Fruit fly (Drosophila melanogaster) whole organism, embryonic: ENCODE results near the gene CG32192.

Experiments used
- CG8924 ChIP-seq: fragments of 200-800 bp; optimal IDR thresholded peaks from 3 replicates; lab custom pipeline; 2019; ENCODE audit warnings: missing biosample characterization, mild to moderate bottlenecking, missing genetic modification characterization, moderate library complexity
- CG9876 ChIP-seq: fragments of 200-800 bp; sonication (Bioruptor generic); optimal IDR thresholded peaks from 2 replicates; lab custom pipeline; 2016; ENCODE audit warnings: missing biosample characterization, missing genetic modification characterization
- Dbx ChIP-seq: fragments of 200-800 bp; sonication (Bioruptor generic); IDR thresholded peaks from 3 replicates; pipeline ENCODE4 v1.3.6; 2022; ENCODE audit warnings: missing biosample characterization, missing genetic modification characterization
- Oaz ChIP-seq: fragments of 200-800 bp; sonication (Bioruptor generic); IDR thresholded peaks from 2 replicates; pipeline ENCODE4 v1.3.6; 2022; ENCODE audit warnings: missing biosample characterization, missing genetic modification characterization
- Ptx1 ChIP-seq: fragments of 200-800 bp; sonication (Bioruptor generic); IDR thresholded peaks from 2 replicates; pipeline ENCODE4 v1.3.6; 2022; ENCODE audit warnings: missing biosample characterization, missing genetic modification characterization
- bbx ChIP-seq: fragments of 200-800 bp; sonication (Bioruptor generic); IDR thresholded peaks from 2 replicates; pipeline ENCODE4 v1.3.6; 2022; ENCODE audit warnings: missing biosample characterization, missing genetic modification characterization; ENCODE audit not compliant: partially characterized antibody
- da ChIP-seq: fragments of 200-800 bp; sonication (Bioruptor generic); optimal IDR thresholded peaks from 2 replicates; lab custom pipeline; 2016; ENCODE audit warnings: missing biosample characterization, missing genetic modification characterization
- eyg ChIP-seq: fragments of 200-800 bp; sonication (Bioruptor generic); optimal IDR thresholded peaks from 3 replicates; lab custom pipeline; 2016; ENCODE audit warnings: missing biosample characterization, missing genetic modification characterization
- lola ChIP-seq, 3 experiments: fragments of >200 bp in 2 of 3; fragments of 200-800 bp in 1 of 3; sonication (Bioruptor generic) in 1 of 3; optimal IDR thresholded peaks; 2 replicates each; lab custom pipeline; 2017 to 2019; ENCODE audit warnings: missing biosample characterization in 3 of 3, missing genetic modification characterization in 3 of 3, mild to moderate bottlenecking in 1 of 3, moderate library complexity in 1 of 3
- onecut ChIP-seq: fragments of 200-800 bp; sonication (Bioruptor generic); IDR thresholded peaks from 2 replicates; pipeline ENCODE4 v1.3.6; 2022; ENCODE audit warnings: missing biosample characterization, missing genetic modification characterization
- trh ChIP-seq: fragments of 200-800 bp; sonication (Bioruptor generic); optimal IDR thresholded peaks from 2 replicates; lab custom pipeline; 2016; ENCODE audit warnings: missing biosample characterization, missing genetic modification characterization

- TF ChIP-seq Dbx (GFP tag; lab: Robert Waterston, UW) (no peak), CG8924 (tag; lab: Kevin White, UChicago) (no peak), Ptx1 (GFP tag; lab: Robert Waterston, UW) (no peak), eyg (GFP tag; lab: Kevin White, UChicago) (no peak), da (no peak), lola (GFP tag; optimal IDR thresholded peaks at IDR 0.05; lab: Kevin White, UChicago) (no peak), onecut (no peak), trh (GFP tag; lab: Kevin White, UChicago) (no peak), bbx (GFP tag; lab: Robert Waterston, UW) (no peak), CG9876 (no peak), Oaz (GFP tag; lab: Robert Waterston, UW) (no peak)
Measured at dm6 chr3L:18070050-18070449, 29.9 kb downstream of the CG32192 start, which contains the start of gene CG44006.
